Worm (Caenorhabditis elegans) whole organism, midembryonic: ENCODE measurements around the gene Y55F3AM.11.

Experiments used
- T22C8.4 ChIP-seq: fragments of 200-800 bp; sonication (Bioruptor generic); IDR thresholded peaks from 2 replicates; pipeline ENCODE4 v1.3.6; 2022; ENCODE audit warnings: missing genetic modification characterization, missing compliant biosample characterization
- cog-1 ChIP-seq: sonication (generic microtip); optimal IDR thresholded peaks from 2 replicates; lab custom pipeline; 2016; ENCODE audit warnings: missing genetic modification characterization, missing compliant biosample characterization
- flt-1 ChIP-seq: fragments of 200-800 bp; sonication (Bioruptor generic); IDR thresholded peaks from 2 replicates; pipeline ENCODE4 v1.3.6; 2022; ENCODE audit warnings: missing genetic modification characterization, missing compliant biosample characterization
- klf-2 ChIP-seq: fragments of 200-800 bp; sonication (Bioruptor generic); conservative IDR thresholded peaks from 2 replicates; pipeline ENCODE4 v1.3.6; 2022; ENCODE audit warnings: missing genetic modification reagents, missing genetic modification characterization, missing compliant biosample characterization
- med-1 ChIP-seq: sonication (generic microtip); optimal IDR thresholded peaks from 2 replicates; lab custom pipeline; 2017; ENCODE audit warnings: missing genetic modification characterization, mild to moderate bottlenecking, missing compliant biosample characterization, antibody characterized with exemption, missing genetic modification reagents; ENCODE audit not compliant: insufficient read depth
- ref-1 ChIP-seq: fragments of 200-800 bp; sonication (Bioruptor generic); conservative IDR thresholded peaks from 2 replicates; pipeline ENCODE4 v1.3.6; 2022; ENCODE audit warnings: missing genetic modification reagents, missing genetic modification characterization, missing compliant biosample characterization
- tab-1 ChIP-seq: fragments of 200-800 bp; sonication (Bioruptor generic); IDR thresholded peaks from 2 replicates; pipeline ENCODE4 v1.3.6; 2022; ENCODE audit warnings: missing genetic modification characterization, missing compliant biosample characterization
- ztf-23 ChIP-seq: fragments of 200-800 bp; sonication (Bioruptor generic); IDR thresholded peaks from 2 replicates; pipeline ENCODE4 v1.3.6; 2022; ENCODE audit warnings: missing genetic modification reagents, missing genetic modification characterization, missing compliant biosample characterization
- ztf-29 ChIP-seq: fragments of 200-800 bp; sonication (Bioruptor generic); IDR thresholded peaks from 2 replicates; pipeline ENCODE4 v1.3.6; 2022; ENCODE audit warnings: missing genetic modification reagents, missing genetic modification characterization, missing compliant biosample characterization

Gene Y55F3AM.11

ce11 chrIV:1044287-1044686 is at the start of gene Y55F3AM.11:
TSS of gene Y55F3AM.11 (minus strand) at chrIV:1044387.
- TF ChIP-seq ref-1 (GFP tag; lab: Robert Waterston, UW) (no peak), ztf-23 (GFP tag; lab: Robert Waterston, UW) (no peak), med-1 (no peak), cog-1 (tag; lab: Kevin White, UChicago) (no peak), flt-1 (no peak), klf-2 (GFP tag; lab: Robert Waterston, UW) (no peak), tab-1 (GFP tag; lab: Robert Waterston, UW) (no peak), T22C8.4 (no peak), ztf-29 (GFP tag; lab: Robert Waterston, UW) (no peak)

ce11 chrIV:1086913-1087312 is 42.7 kb upstream of the Y55F3AM.11 start, which contains the start of gene csn-4:
TSS of gene csn-4 (minus strand) at chrIV:1087013.
- TF ChIP-seq klf-2 (GFP tag; lab: Robert Waterston, UW) = no peak

- no peak for TF ChIP-seq cog-1 (tag; lab: Kevin White, UChicago)
- no peak for TF ChIP-seq ref-1 (GFP tag; lab: Robert Waterston, UW)
- TF ChIP-seq tab-1 (GFP tag; lab: Robert Waterston, UW) = no peak
- TF ChIP-seq ztf-23 (GFP tag; lab: Robert Waterston, UW) = no peak
- no peak for TF ChIP-seq med-1
- no peak for TF ChIP-seq flt-1
These were observed 31.3 kb upstream of the Y55F3AM.11 start for ce11 chrIV:1075484-1075883.

ce11 chrIV:1074069-1074468 is 29.9 kb upstream of the Y55F3AM.11 start:
- no peak for TF ChIP-seq ztf-23 (GFP tag; lab: Robert Waterston, UW)
- TF ChIP-seq tab-1 (GFP tag; lab: Robert Waterston, UW) = no peak
- no peak for TF ChIP-seq ztf-29 (GFP tag; lab: Robert Waterston, UW)
- no peak for TF ChIP-seq ref-1 (GFP tag; lab: Robert Waterston, UW)
- TF ChIP-seq med-1 = no peak
- no peak for TF ChIP-seq flt-1
- TF ChIP-seq klf-2 (GFP tag; lab: Robert Waterston, UW) = no peak
- no peak for TF ChIP-seq cog-1 (tag; lab: Kevin White, UChicago)
- no peak for TF ChIP-seq T22C8.4

- TF ChIP-seq tab-1 (GFP tag; lab: Robert Waterston, UW) (no peak), T22C8.4 (no peak), ztf-29 (GFP tag; lab: Robert Waterston, UW) (no peak), ref-1 (GFP tag; lab: Robert Waterston, UW) (no peak), klf-2 (GFP tag; lab: Robert Waterston, UW) (no peak), cog-1 (tag; lab: Kevin White, UChicago) (no peak), ztf-23 (GFP tag; lab: Robert Waterston, UW) (no peak), med-1 (no peak)
These were observed 26.2 kb upstream of the Y55F3AM.11 start for ce11 chrIV:1070383-1070782.

ce11 chrIV:1068730-1069244 is 24.6 kb upstream of the Y55F3AM.11 start:
- no peak for TF ChIP-seq ref-1 (GFP tag; lab: Robert Waterston, UW)
- TF ChIP-seq tab-1 (GFP tag; lab: Robert Waterston, UW) = no peak
- TF ChIP-seq med-1 = no peak
- no peak for TF ChIP-seq ztf-23 (GFP tag; lab: Robert Waterston, UW)
- TF ChIP-seq ztf-29 (GFP tag; lab: Robert Waterston, UW) = no peak
- no peak for TF ChIP-seq flt-1
- TF ChIP-seq klf-2 (GFP tag; lab: Robert Waterston, UW) = no peak
- no peak for TF ChIP-seq cog-1 (tag; lab: Kevin White, UChicago)
- no peak for TF ChIP-seq T22C8.4

ce11 chrIV:1067430-1067829 is 23.2 kb upstream of the Y55F3AM.11 start, which contains the start of gene znf-782:
TSS of gene znf-782 (minus strand) at chrIV:1067525.
- TF ChIP-seq flt-1 (no peak), tab-1 (GFP tag; lab: Robert Waterston, UW) (no peak), ztf-23 (GFP tag; lab: Robert Waterston, UW) (0 out of 2 replicates have a peak, but pooled peaks have one; percentile 44), ref-1 (GFP tag; lab: Robert Waterston, UW) (no peak), med-1 (no peak)

ce11 chrIV:1065569-1065968 is 21.4 kb upstream of the Y55F3AM.11 start:
- TF ChIP-seq ztf-29 (GFP tag; lab: Robert Waterston, UW) (no peak), cog-1 (tag; lab: Kevin White, UChicago) (no peak), tab-1 (GFP tag; lab: Robert Waterston, UW) (no peak), flt-1 (no peak), klf-2 (GFP tag; lab: Robert Waterston, UW) (no peak), ztf-23 (GFP tag; lab: Robert Waterston, UW) (no peak), T22C8.4 (no peak), ref-1 (GFP tag; lab: Robert Waterston, UW) (no peak), med-1 (no peak)

- no peak for TF ChIP-seq tab-1 (GFP tag; lab: Robert Waterston, UW)
- TF ChIP-seq ztf-23 (GFP tag; lab: Robert Waterston, UW) = no peak
- no peak for TF ChIP-seq klf-2 (GFP tag; lab: Robert Waterston, UW)
- no peak for TF ChIP-seq ztf-29 (GFP tag; lab: Robert Waterston, UW)
These were observed 20.2 kb upstream of the Y55F3AM.11 start for ce11 chrIV:1064289-1064848.

ce11 chrIV:1063058-1063457 is 18.9 kb upstream of the Y55F3AM.11 start:
- TF ChIP-seq med-1 (no peak), cog-1 (tag; lab: Kevin White, UChicago) (no peak), tab-1 (GFP tag; lab: Robert Waterston, UW) (no peak), klf-2 (GFP tag; lab: Robert Waterston, UW) (no peak), ref-1 (GFP tag; lab: Robert Waterston, UW) (no peak), ztf-23 (GFP tag; lab: Robert Waterston, UW) (no peak), flt-1 (no peak), ztf-29 (GFP tag; lab: Robert Waterston, UW) (no peak)
